Fruit fly (Drosophila melanogaster) whole organism, embryonic: ENCODE results near the gene CG15728.
A peak's percentile ranks its signal among the peaks of the same experiment; 100 is the strongest.

Experiments used
- ATbp ChIP-seq: fragments of 200-800 bp; sonication (Bioruptor generic); optimal IDR thresholded peaks from 2 replicates; lab custom pipeline; 2017; ENCODE audit warnings: missing biosample characterization, mild to moderate bottlenecking, missing genetic modification characterization, missing genetic modification reagents
- CG10209 ChIP-seq: fragments of 200-800 bp; sonication (Bioruptor generic); optimal IDR thresholded peaks from 3 replicates; lab custom pipeline; 2017; ENCODE audit warnings: missing biosample characterization, mild to moderate bottlenecking, missing genetic modification characterization, missing genetic modification reagents
- CG10274 ChIP-seq: fragments of 200-800 bp; sonication (Bioruptor generic); optimal IDR thresholded peaks from 3 replicates; lab custom pipeline; 2017; ENCODE audit warnings: missing biosample characterization, mild to moderate bottlenecking, missing genetic modification characterization
- CG12942 ChIP-seq: fragments of 200-800 bp; sonication (Bioruptor generic); optimal IDR thresholded peaks from 3 replicates; lab custom pipeline; 2016; ENCODE audit warnings: missing biosample characterization, missing genetic modification characterization
- CG15479 ChIP-seq: fragments of 200-800 bp; sonication (Bioruptor generic); optimal IDR thresholded peaks from 3 replicates; lab custom pipeline; 2019; ENCODE audit warnings: missing biosample characterization, mild to moderate bottlenecking, missing genetic modification characterization, moderate library complexity
- CG17328 ChIP-seq: fragments of 200-800 bp; sonication (Bioruptor generic); IDR thresholded peaks from 2 replicates; pipeline ENCODE4 v1.3.6; 2022; ENCODE audit warnings: missing biosample characterization, missing genetic modification characterization
- CG17829 ChIP-seq: fragments of 200-800 bp; optimal IDR thresholded peaks from 2 replicates; lab custom pipeline; 2019; ENCODE audit warnings: missing biosample characterization, mild to moderate bottlenecking, missing genetic modification characterization, moderate library complexity
- CG1832 ChIP-seq: fragments of 200-800 bp; sonication (Bioruptor generic); optimal IDR thresholded peaks from 2 replicates; lab custom pipeline; 2017; ENCODE audit warnings: missing biosample characterization, mild to moderate bottlenecking, missing genetic modification characterization, inconsistent platforms
- CG2202 ChIP-seq: fragments of 200-800 bp; sonication (Bioruptor generic); optimal IDR thresholded peaks from 2 replicates; lab custom pipeline; 2018; ENCODE audit warnings: missing biosample characterization, mild to moderate bottlenecking, missing genetic modification characterization
- CG3281 ChIP-seq: fragments of 200-800 bp; sonication (Bioruptor generic); optimal IDR thresholded peaks from 3 replicates; lab custom pipeline; 2017; ENCODE audit warnings: missing biosample characterization, mild to moderate bottlenecking, missing genetic modification characterization
- CG4328 ChIP-seq: fragments of 200-800 bp; sonication (Bioruptor generic); optimal IDR thresholded peaks from 3 replicates; lab custom pipeline; 2017; ENCODE audit warnings: missing biosample characterization, missing genetic modification reagents, missing genetic modification characterization
- CG6254 ChIP-seq: fragments of 200-800 bp; sonication (Bioruptor generic); optimal IDR thresholded peaks from 3 replicates; lab custom pipeline; 2017; ENCODE audit warnings: mild to moderate bottlenecking, missing biosample characterization, missing genetic modification reagents, missing genetic modification characterization
- CG6654 ChIP-seq: fragments of 200-800 bp; sonication (Bioruptor generic); optimal IDR thresholded peaks from 2 replicates; lab custom pipeline; 2017; ENCODE audit warnings: missing biosample characterization, mild to moderate bottlenecking, missing genetic modification characterization
- CG6854 ChIP-seq: fragments of 200-800 bp; sonication (Bioruptor generic); optimal IDR thresholded peaks from 3 replicates; lab custom pipeline; 2017; ENCODE audit warnings: missing biosample characterization, mild to moderate bottlenecking, missing genetic modification characterization
- CG7963 ChIP-seq: fragments of 200-800 bp; sonication (Bioruptor generic); IDR thresholded peaks from 3 replicates; pipeline ENCODE4 v1.3.6; 2022; ENCODE audit warnings: missing biosample characterization, missing genetic modification characterization; ENCODE audit not compliant: partially characterized antibody
- CG8281 ChIP-seq: fragments of 200-800 bp; sonication (Bioruptor generic); optimal IDR thresholded peaks from 2 replicates; lab custom pipeline; 2018; ENCODE audit warnings: missing biosample characterization, mild to moderate bottlenecking, missing genetic modification characterization, moderate library complexity
- CG8478 ChIP-seq: fragments of >200 bp; optimal IDR thresholded peaks from 2 replicates; lab custom pipeline; 2018
- CG8765 ChIP-seq: fragments of 200-800 bp; sonication (Bioruptor generic); IDR thresholded peaks from 2 replicates; pipeline ENCODE4 v1.3.6; 2022; ENCODE audit warnings: missing biosample characterization, missing genetic modification characterization
- CG9727 ChIP-seq: fragments of 200-800 bp; sonication (Bioruptor generic); optimal IDR thresholded peaks from 3 replicates; lab custom pipeline; 2017; ENCODE audit warnings: missing biosample characterization, mild to moderate bottlenecking, missing genetic modification characterization
- D ChIP-seq, 2 experiments: fragments of 200-800 bp in 1 of 2; fragments of >200 bp in 1 of 2; sonication (Bioruptor generic) in 1 of 2; optimal IDR thresholded peaks; 2 replicates in 1 of 2; 3 replicates in 1 of 2; lab custom pipeline; 2017; ENCODE audit warnings: mild to moderate bottlenecking in 1 of 2, missing biosample characterization in 1 of 2, missing genetic modification characterization in 1 of 2, missing genetic modification reagents in 1 of 2
- D19A ChIP-seq: fragments of 200-800 bp; optimal IDR thresholded peaks from 3 replicates; lab custom pipeline; 2019; ENCODE audit warnings: missing biosample characterization, mild to moderate bottlenecking, missing genetic modification characterization, moderate library complexity
- HHEX ChIP-seq: fragments of 200-800 bp; sonication (Bioruptor generic); optimal IDR thresholded peaks from 3 replicates; lab custom pipeline; 2017; ENCODE audit warnings: missing biosample characterization, mild to moderate bottlenecking, missing genetic modification characterization, missing genetic modification reagents
- Jarid2 ChIP-seq: fragments of 200-800 bp; sonication (Bioruptor generic); optimal IDR thresholded peaks from 3 replicates; lab custom pipeline; 2017; ENCODE audit warnings: mild to moderate bottlenecking, missing biosample characterization, missing genetic modification reagents, missing genetic modification characterization
- Oli ChIP-seq: fragments of 200-800 bp; sonication (Bioruptor generic); optimal IDR thresholded peaks from 2 replicates; lab custom pipeline; 2018; ENCODE audit warnings: missing biosample characterization, mild to moderate bottlenecking, missing genetic modification characterization, moderate library complexity
- Pdp1 ChIP-seq, 2 experiments: fragments of 200-800 bp; sonication (Bioruptor generic); optimal IDR thresholded peaks; 3 replicates each; lab custom pipeline; 2016; ENCODE audit warnings: missing biosample characterization in 2 of 2, missing genetic modification characterization in 2 of 2, mild to moderate bottlenecking in 1 of 2, moderate library complexity in 1 of 2
- TFAM ChIP-seq: fragments of 200-800 bp; sonication (Bioruptor generic); optimal IDR thresholded peaks from 2 replicates; lab custom pipeline; 2017; ENCODE audit warnings: missing biosample characterization, missing genetic modification characterization, inconsistent platforms
- Trl ChIP-seq, 3 experiments: fragments of >200 bp in 2 of 3; fragments of 200-800 bp in 1 of 3; sonication (Bioruptor generic) in 1 of 3; optimal IDR thresholded peaks; 2 replicates in 1 of 3; 3 replicates in 2 of 3; lab custom pipeline; 2016 to 2017; ENCODE audit warnings: missing biosample characterization in 1 of 3, missing genetic modification characterization in 1 of 3
- Vsx1 ChIP-seq: fragments of 200-800 bp; sonication (Bioruptor generic); optimal IDR thresholded peaks from 2 replicates; lab custom pipeline; 2017; ENCODE audit warnings: missing biosample characterization, mild to moderate bottlenecking, missing genetic modification characterization, missing genetic modification reagents
- ash1 ChIP-seq: fragments of 200-800 bp; sonication (Bioruptor generic); optimal IDR thresholded peaks from 2 replicates; lab custom pipeline; 2018; ENCODE audit warnings: missing biosample characterization, mild to moderate bottlenecking, missing genetic modification characterization
- bab2 ChIP-seq: fragments of 200-800 bp; sonication (Bioruptor generic); optimal IDR thresholded peaks from 2 replicates; lab custom pipeline; 2016; ENCODE audit warnings: missing biosample characterization, missing genetic modification characterization
- bcd ChIP-seq: fragments of 200-800 bp; sonication (Bioruptor generic); optimal IDR thresholded peaks from 2 replicates; lab custom pipeline; 2017; ENCODE audit warnings: missing biosample characterization, mild to moderate bottlenecking, missing genetic modification characterization
- crol ChIP-seq: fragments of 200-800 bp; sonication (Bioruptor generic); IDR thresholded peaks from 2 replicates; pipeline ENCODE4 v1.3.6; 2022; ENCODE audit warnings: missing biosample characterization, missing genetic modification characterization
- emc ChIP-seq: fragments of 200-800 bp; sonication (Bioruptor generic); optimal IDR thresholded peaks from 2 replicates; lab custom pipeline; 2016; ENCODE audit warnings: missing biosample characterization, missing genetic modification characterization
- ftz-f1 ChIP-seq: fragments of 200-800 bp; sonication (Bioruptor generic); optimal IDR thresholded peaks from 2 replicates; lab custom pipeline; 2016; ENCODE audit warnings: missing biosample characterization, missing genetic modification characterization
- gcm ChIP-seq: fragments of 200-800 bp; sonication (Bioruptor generic); optimal IDR thresholded peaks from 2 replicates; lab custom pipeline; 2019; ENCODE audit warnings: missing biosample characterization, mild to moderate bottlenecking, missing genetic modification characterization, moderate library complexity
- gfzf ChIP-seq: fragments of 200-800 bp; sonication (Bioruptor generic); optimal IDR thresholded peaks from 2 replicates; lab custom pipeline; 2016; ENCODE audit warnings: missing biosample characterization, mild to moderate bottlenecking, missing genetic modification characterization, moderate library complexity
- gsb-n ChIP-seq: fragments of 200-800 bp; sonication (Bioruptor generic); optimal IDR thresholded peaks from 3 replicates; lab custom pipeline; 2018; ENCODE audit warnings: missing biosample characterization, mild to moderate bottlenecking, missing genetic modification characterization
- ken ChIP-seq: fragments of 200-800 bp; sonication (Bioruptor generic); IDR thresholded peaks from 3 replicates; pipeline ENCODE4 v1.3.6; 2022; ENCODE audit warnings: missing biosample characterization, missing genetic modification characterization
- lola ChIP-seq, 3 experiments: fragments of >200 bp in 2 of 3; fragments of 200-800 bp in 1 of 3; sonication (Bioruptor generic) in 1 of 3; optimal IDR thresholded peaks; 2 replicates each; lab custom pipeline; 2017 to 2019; ENCODE audit warnings: missing biosample characterization in 3 of 3, missing genetic modification characterization in 3 of 3, mild to moderate bottlenecking in 1 of 3, moderate library complexity in 1 of 3
- prd ChIP-seq, 3 experiments: fragments of >200 bp in 2 of 3; fragments of 200-800 bp in 1 of 3; sonication (Bioruptor generic) in 1 of 3; optimal IDR thresholded peaks in 2 of 3; IDR thresholded peaks in 1 of 3; 2 replicates in 2 of 3; 3 replicates in 1 of 3; pipeline versions ENCODE4 v1.3.6 to Lab custom; 2017 to 2022; ENCODE audit warnings: missing biosample characterization in 1 of 3, missing genetic modification characterization in 1 of 3
- rib ChIP-seq: fragments of 200-800 bp; sonication (Bioruptor generic); IDR thresholded peaks from 2 replicates; pipeline ENCODE4 v1.3.6; 2022; ENCODE audit warnings: missing biosample characterization, missing genetic modification characterization
- salm ChIP-seq: fragments of 200-800 bp; sonication (Bioruptor generic); optimal IDR thresholded peaks from 2 replicates; lab custom pipeline; 2018; ENCODE audit warnings: missing biosample characterization, mild to moderate bottlenecking, missing genetic modification characterization
- sens ChIP-seq: fragments of 200-800 bp; sonication (Bioruptor generic); peaks from one replicate; lab custom pipeline; 2016; ENCODE audit warnings: missing biosample characterization, missing genetic modification characterization
- sna ChIP-seq: fragments of 200-800 bp; sonication (Bioruptor generic); IDR thresholded peaks from 2 replicates; pipeline ENCODE4 v1.3.6; 2022; ENCODE audit warnings: missing biosample characterization, missing genetic modification characterization; ENCODE audit not compliant: partially characterized antibody
- stc ChIP-seq: fragments of 200-800 bp; sonication (Bioruptor generic); IDR thresholded peaks from 2 replicates; pipeline ENCODE4 v1.3.6; 2022; ENCODE audit warnings: missing biosample characterization, missing genetic modification characterization
- tap ChIP-seq: fragments of 200-800 bp; optimal IDR thresholded peaks from 3 replicates; lab custom pipeline; 2019; ENCODE audit warnings: missing biosample characterization, mild to moderate bottlenecking, missing genetic modification characterization, moderate library complexity
- trh ChIP-seq: fragments of 200-800 bp; sonication (Bioruptor generic); optimal IDR thresholded peaks from 2 replicates; lab custom pipeline; 2016; ENCODE audit warnings: missing biosample characterization, missing genetic modification characterization
- wor ChIP-seq: fragments of 200-800 bp; sonication (Bioruptor generic); IDR thresholded peaks from 2 replicates; pipeline ENCODE4 v1.3.6; 2022; ENCODE audit warnings: missing biosample characterization, missing genetic modification characterization
- yki ChIP-seq: fragments of >200 bp; optimal IDR thresholded peaks from 3 replicates; lab custom pipeline; 2018

CG15728 gene

DNA sequence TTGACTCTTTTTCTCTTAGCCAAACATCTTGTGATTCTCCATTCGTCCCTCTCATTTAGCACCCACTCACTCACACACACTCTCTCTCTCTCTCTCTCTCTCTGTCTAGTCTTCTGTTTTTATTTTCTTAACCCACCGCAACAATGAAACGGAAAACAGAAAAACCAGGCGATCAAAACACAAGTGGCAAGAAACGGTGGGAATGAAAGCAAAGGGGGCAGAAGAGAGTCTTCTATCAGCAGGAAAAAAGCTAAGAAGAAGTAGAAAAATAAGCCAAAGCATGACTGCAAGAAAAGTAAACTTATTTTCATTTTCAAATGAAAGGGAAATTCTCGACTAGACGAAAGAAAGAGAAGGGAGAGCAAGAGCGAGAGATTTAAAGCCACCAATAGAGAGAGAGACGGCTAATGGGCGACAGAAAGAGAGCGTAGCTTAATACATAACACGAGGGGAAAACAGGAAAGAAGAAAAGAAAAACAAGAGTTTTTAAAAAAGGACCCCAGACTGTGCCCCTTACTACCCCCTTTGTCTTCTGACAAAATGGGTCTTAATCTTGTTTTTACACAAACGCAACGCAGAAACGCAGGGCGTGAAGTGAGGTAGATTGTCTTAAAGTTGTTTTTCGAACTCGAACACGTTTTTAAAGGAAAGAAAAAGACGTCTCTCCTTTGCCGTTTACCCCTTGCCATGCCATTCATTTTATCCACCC, 49.9 kb downstream of the CG15728 start (continued):
- TF ChIP-seq CG8478 (lab: Kevin White, UChicago) = no peak
- peak; percentile 26 for TF ChIP-seq CG2202
- no peak for TF ChIP-seq gfzf
- no peak for TF ChIP-seq CG12942 (GFP tag; lab: Kevin White, UChicago)
- no peak for TF ChIP-seq CG10209
- no peak for TF ChIP-seq CG6854 (GFP tag; lab: Kevin White, UChicago)
- TF ChIP-seq emc = no peak
- peak in 1 of 2 experiments; percentile 26 for TF ChIP-seq Pdp1 (GFP tag; optimal IDR thresholded peaks at IDR 0.05; lab: Kevin White, UChicago)
- no peak for TF ChIP-seq CG3281 (GFP tag; lab: Kevin White, UChicago)
- no peak for TF ChIP-seq sna (GFP tag; lab: Robert Waterston, UW)
- TF ChIP-seq yki (lab: Kevin White, UChicago) = no peak
- no peak for TF ChIP-seq CG17328
- TF ChIP-seq sens = peak; percentile 26
- peak; percentile 20 for TF ChIP-seq gcm (GFP tag; lab: Kevin White, UChicago)
- peak; percentile 19 for TF ChIP-seq gsb-n (tag; lab: Kevin White, UChicago)
- TF ChIP-seq TFAM (GFP tag; lab: Kevin White, UChicago) = no peak
- no peak for TF ChIP-seq CG4328 (GFP tag; lab: Kevin White, UChicago)
- peak; percentile 26 for TF ChIP-seq D19A (tag; lab: Kevin White, UChicago)
- no peak for TF ChIP-seq tap
- TF ChIP-seq D (optimal IDR thresholded peaks at IDR 0.05; lab: Kevin White, UChicago) = no peak
- peak; percentile 14 for TF ChIP-seq D (GFP tag; optimal IDR thresholded peaks at IDR 0.05; lab: Kevin White, UChicago)
- 0 out of 2 replicates have a peak, but pooled peaks have one; percentile 12 for TF ChIP-seq crol (GFP tag; lab: Robert Waterston, UW)
- no peak for TF ChIP-seq CG7963 (GFP tag; lab: Robert Waterston, UW)
- no peak for TF ChIP-seq ash1 (GFP tag; lab: Kevin White, UChicago)
- TF ChIP-seq lola (GFP tag; optimal IDR thresholded peaks at IDR 0.05; lab: Kevin White, UChicago) = peak in 1 of 3 experiments; percentile 34
- no peak for TF ChIP-seq CG8765 (GFP tag; lab: Robert Waterston, UW)
- no peak for TF ChIP-seq HHEX (GFP tag; lab: Kevin White, UChicago)
- TF ChIP-seq trh = no peak
- no peak for TF ChIP-seq CG17829 (tag; lab: Kevin White, UChicago)
- TF ChIP-seq CG6654 (GFP tag; lab: Kevin White, UChicago) = no peak
- TF ChIP-seq Trl (optimal IDR thresholded peaks at IDR 0.05; lab: Kevin White, UChicago) = peak; percentile 42 to 78
- no peak for TF ChIP-seq Trl (GFP tag; optimal IDR thresholded peaks at IDR 0.05; lab: Kevin White, UChicago)
- no peak for TF ChIP-seq Oli (tag; lab: Kevin White, UChicago)
- TF ChIP-seq wor (GFP tag; lab: Robert Waterston, UW) = no peak
- TF ChIP-seq CG8281 = no peak
- peak; percentile 49 for TF ChIP-seq CG1832 (GFP tag; lab: Kevin White, UChicago)
- no peak for TF ChIP-seq Vsx1 (GFP tag; lab: Kevin White, UChicago)
- peak; percentile 14 for TF ChIP-seq CG6254 (GFP tag; lab: Kevin White, UChicago)

DNA sequence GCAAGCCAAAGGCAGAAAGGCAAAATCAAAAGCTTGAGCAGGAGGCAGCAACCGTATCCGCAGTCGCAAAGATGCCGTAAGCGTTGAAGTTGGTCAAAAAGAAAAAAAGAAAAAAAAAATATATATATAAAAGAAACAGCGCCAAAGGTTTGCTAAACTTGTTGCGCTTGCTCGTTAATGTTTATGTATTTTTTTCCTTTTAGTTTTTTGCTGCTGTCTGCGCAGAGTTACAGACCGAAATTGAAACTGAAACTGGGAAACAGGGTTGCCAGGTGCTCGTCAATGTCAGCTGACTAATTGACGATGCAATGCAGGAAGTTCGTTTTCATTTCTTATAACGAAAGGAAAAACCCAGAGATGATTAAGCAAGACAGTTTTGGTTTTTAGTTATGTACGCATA, 51.2 kb downstream of the CG15728 start:
- no peak for TF ChIP-seq bab2 (GFP tag; lab: Kevin White, UChicago)
- TF ChIP-seq CG10274 = no peak
- no peak for TF ChIP-seq CG15479
- no peak for TF ChIP-seq stc (GFP tag; lab: Robert Waterston, UW)
- TF ChIP-seq ATbp = no peak
- TF ChIP-seq ken (GFP tag; lab: Robert Waterston, UW) = no peak
- no peak for TF ChIP-seq ftz-f1 (GFP tag; lab: Kevin White, UChicago)
- no peak for TF ChIP-seq CG9727 (GFP tag; lab: Kevin White, UChicago)
- TF ChIP-seq emc = no peak
- TF ChIP-seq salm (tag; lab: Kevin White, UChicago) = no peak
- TF ChIP-seq crol (GFP tag; lab: Robert Waterston, UW) = no peak
- TF ChIP-seq rib (GFP tag; lab: Robert Waterston, UW) = no peak
- no peak for TF ChIP-seq bcd
- TF ChIP-seq Jarid2 (GFP tag; lab: Kevin White, UChicago) = no peak
- TF ChIP-seq prd (optimal IDR thresholded peaks at IDR 0.05; lab: Kevin White, UChicago) = no peak
- 0 out of 3 replicates have a peak, but pooled peaks have one; percentile 12 for TF ChIP-seq prd (GFP tag; IDR thresholded peaks at IDR 0.05; lab: Robert Waterston, UW)
